Worm (Caenorhabditis elegans) whole organism, mixed stage, embryonic: ENCODE measurements around the gene pals-32.

ENCODE experiments used
- blmp-1 ChIP-seq: fragments of 150-350 bp; optimal IDR thresholded peaks from 2 replicates; lab custom pipeline; 2014; ENCODE audit warnings: missing biosample characterization, missing genetic modification characterization
- ces-1 ChIP-seq: fragments of 150-350 bp; optimal IDR thresholded peaks from 2 replicates; lab custom pipeline; 2014; ENCODE audit warnings: missing biosample characterization, missing genetic modification reagents, missing genetic modification characterization
- elt-3 ChIP-seq: fragments of 150-350 bp; optimal IDR thresholded peaks from 2 replicates; lab custom pipeline; 2014; ENCODE audit warnings: missing biosample characterization, missing genetic modification characterization
- lsy-2 ChIP-seq: fragments of 150-350 bp; optimal IDR thresholded peaks from 2 replicates; lab custom pipeline; 2014; ENCODE audit warnings: missing biosample characterization, missing genetic modification characterization
- nhr-237 ChIP-seq: fragments of 150-350 bp; optimal IDR thresholded peaks from 2 replicates; lab custom pipeline; 2014; ENCODE audit warnings: missing biosample characterization, missing genetic modification characterization
- nhr-28 ChIP-seq: fragments of 150-350 bp; optimal IDR thresholded peaks from 2 replicates; lab custom pipeline; 2014; ENCODE audit warnings: missing biosample characterization, missing genetic modification characterization
- pha-4 ChIP-seq: fragments of 150-350 bp; optimal IDR thresholded peaks from 2 replicates; lab custom pipeline; 2018; ENCODE audit warnings: missing biosample characterization, missing genetic modification reagents, missing genetic modification characterization
- snpc-4 ChIP-seq: fragments of 150-350 bp; optimal IDR thresholded peaks from 2 replicates; lab custom pipeline; 2014; ENCODE audit warnings: missing biosample characterization, missing genetic modification characterization
- unc-39 ChIP-seq: fragments of 150-350 bp; optimal IDR thresholded peaks from 2 replicates; lab custom pipeline; 2014; ENCODE audit warnings: missing biosample characterization, missing genetic modification characterization
- unc-62 ChIP-seq: fragments of 150-350 bp; optimal IDR thresholded peaks from 2 replicates; lab custom pipeline; 2014; ENCODE audit warnings: missing biosample characterization, missing genetic modification reagents, missing genetic modification characterization

- TF ChIP-seq nhr-28 (tag; lab: Kevin White, UChicago) (no peak), lsy-2 (tag; lab: Kevin White, UChicago) (no peak), ces-1 (GFP tag; lab: Kevin White, UChicago) (no peak), pha-4 (tag; lab: Kevin White, UChicago) (no peak), elt-3 (no peak), nhr-237 (tag; lab: Kevin White, UChicago) (no peak), unc-62 (no peak), snpc-4 (no peak), blmp-1 (tag; lab: Kevin White, UChicago) (no peak), unc-39 (tag; lab: Kevin White, UChicago) (no peak)
Measured at ce11 chrV:2896198-2896660, at the start of gene pals-32.
